Fruit fly (Drosophila melanogaster): ENCODE measurements around the gene Orc5.

Gene Orc5

dm6 chr2L:13807959-13808358 is 21.7 kb upstream of the Orc5 start:
- TF ChIP-seq scrt (GFP tag; optimal IDR thresholded peaks at IDR 0.05) (no peak), Dfd (GFP tag; optimal IDR thresholded peaks at IDR 0.05) (no peak), slp2 (GFP tag; optimal IDR thresholded peaks at IDR 0.05) (no peak), cwo (GFP tag; optimal IDR thresholded peaks at IDR 0.05) (peak; percentile 2), gro (GFP tag; optimal IDR thresholded peaks at IDR 0.05) (no peak), CG10209 (GFP tag; optimal IDR thresholded peaks at IDR 0.05) (no peak), CG11695 (GFP tag; IDR thresholded peaks at IDR 0.05) (no peak), kay (GFP tag; optimal IDR thresholded peaks at IDR 0.05) (no peak), sens (GFP tag) (peak; percentile 62)

dm6 chr2L:13811323-13811722 is 18.3 kb upstream of the Orc5 start, which contains the start of the genes Adat1 and CG16865:
Gene Adat1, minus strand, starts transcription at chr2L:13811474.
Gene CG16865, plus strand, starts transcription at chr2L:13811522.
- TF ChIP-seq gsb-n (tag; optimal IDR thresholded peaks at IDR 0.05) (no peak), CG2889 (GFP tag; IDR thresholded peaks at IDR 0.05) (no peak), dpn (GFP tag; optimal IDR thresholded peaks at IDR 0.05) (no peak), stwl (tag; optimal IDR thresholded peaks at IDR 0.05) (peak; percentile 87), tup (GFP tag; optimal IDR thresholded peaks at IDR 0.05) (no peak), CG15479 (GFP tag; optimal IDR thresholded peaks at IDR 0.05) (no peak), CG2875 (GFP tag; optimal IDR thresholded peaks at IDR 0.05) (no peak), knrl (GFP tag; IDR thresholded peaks at IDR 0.05; ENCODE audit: partially characterized antibody) (0 out of 3 replicates have a peak, but pooled peaks have one; percentile 15), CG7987 (GFP tag; optimal IDR thresholded peaks at IDR 0.05) (peak; percentile 6), nerfin-2 (GFP tag; IDR thresholded peaks at IDR 0.05; ENCODE audit: partially characterized antibody) (peak; percentile 25; the same call in 1 of the 2 replicates), Bgb (GFP tag; IDR thresholded peaks at IDR 0.05; ENCODE audit: partially characterized antibody) (peak; percentile 58), YL-1 (GFP tag; optimal IDR thresholded peaks at IDR 0.05) (peak; percentile 55), NC2α (GFP tag; optimal IDR thresholded peaks at IDR 0.05) (no peak), bab2 (GFP tag; optimal IDR thresholded peaks at IDR 0.05) (no peak), CG8944 (GFP tag; optimal IDR thresholded peaks at IDR 0.05) (no peak), CG15514 (GFP tag; optimal IDR thresholded peaks at IDR 0.05) (peak; percentile 58), NC2β (GFP tag; optimal IDR thresholded peaks at IDR 0.05) (no peak), crc (GFP tag; optimal IDR thresholded peaks at IDR 0.05) (no peak), al (GFP tag; IDR thresholded peaks at IDR 0.05) (no peak), CG31388 (GFP tag; optimal IDR thresholded peaks at IDR 0.05) (no peak), Dll (GFP tag; IDR thresholded peaks at IDR 0.05; ENCODE audit: partially characterized antibody) (peak; percentile 72; the same call in 3 of the 4 replicates), mam (GFP tag; optimal IDR thresholded peaks at IDR 0.05) (no peak), Lim3 (GFP tag; IDR thresholded peaks at IDR 0.05) (no peak), CG9727 (GFP tag; optimal IDR thresholded peaks at IDR 0.05) (no peak), Fer1 (GFP tag; optimal IDR thresholded peaks at IDR 0.05) (peak; percentile 21), sqz (GFP tag; optimal IDR thresholded peaks at IDR 0.05) (no peak), B-H2 (GFP tag; optimal IDR thresholded peaks at IDR 0.05) (no peak), Rx (GFP tag; IDR thresholded peaks at IDR 0.05) (no peak), CG11560 (tag; IDR thresholded peaks at IDR 0.05) (peak; percentile 98), Lhr (GFP tag; optimal IDR thresholded peaks at IDR 0.05) (peak; percentile 14), en (GFP tag; optimal IDR thresholded peaks at IDR 0.05) (no peak), CG6791 (GFP tag; IDR thresholded peaks at IDR 0.05; ENCODE audit: partially characterized antibody) (peak; percentile 48; the same call in 2 of the 3 replicates), chinmo (GFP tag; IDR thresholded peaks at IDR 0.05; ENCODE audit: partially characterized antibody) (0 out of 4 replicates have a peak, but pooled peaks have one; percentile 66), CG14860 (GFP tag; IDR thresholded peaks at IDR 0.05; ENCODE audit: partially characterized antibody) (peak; percentile 56; the same call in 2 of the 3 replicates), amos (GFP tag; IDR thresholded peaks at IDR 0.05; ENCODE audit: partially characterized antibody) (peak; percentile 51; the same call in 1 of the 2 replicates), dati (GFP tag; IDR thresholded peaks at IDR 0.05) (no peak), CG18476 (GFP tag; optimal IDR thresholded peaks at IDR 0.05) (no peak), Scr (GFP tag; IDR thresholded peaks at IDR 0.05; ENCODE audit: partially characterized antibody) (peak; percentile 61), CG4617 (GFP tag; optimal IDR thresholded peaks at IDR 0.05; ENCODE audit: borderline replicate concordance) (peak; percentile 74), z (GFP tag; IDR thresholded peaks at IDR 0.05) (no peak)

All from whole organism, embryonic.